Worm (Caenorhabditis elegans): ENCODE results near the gene R01E6.5.

DNA sequence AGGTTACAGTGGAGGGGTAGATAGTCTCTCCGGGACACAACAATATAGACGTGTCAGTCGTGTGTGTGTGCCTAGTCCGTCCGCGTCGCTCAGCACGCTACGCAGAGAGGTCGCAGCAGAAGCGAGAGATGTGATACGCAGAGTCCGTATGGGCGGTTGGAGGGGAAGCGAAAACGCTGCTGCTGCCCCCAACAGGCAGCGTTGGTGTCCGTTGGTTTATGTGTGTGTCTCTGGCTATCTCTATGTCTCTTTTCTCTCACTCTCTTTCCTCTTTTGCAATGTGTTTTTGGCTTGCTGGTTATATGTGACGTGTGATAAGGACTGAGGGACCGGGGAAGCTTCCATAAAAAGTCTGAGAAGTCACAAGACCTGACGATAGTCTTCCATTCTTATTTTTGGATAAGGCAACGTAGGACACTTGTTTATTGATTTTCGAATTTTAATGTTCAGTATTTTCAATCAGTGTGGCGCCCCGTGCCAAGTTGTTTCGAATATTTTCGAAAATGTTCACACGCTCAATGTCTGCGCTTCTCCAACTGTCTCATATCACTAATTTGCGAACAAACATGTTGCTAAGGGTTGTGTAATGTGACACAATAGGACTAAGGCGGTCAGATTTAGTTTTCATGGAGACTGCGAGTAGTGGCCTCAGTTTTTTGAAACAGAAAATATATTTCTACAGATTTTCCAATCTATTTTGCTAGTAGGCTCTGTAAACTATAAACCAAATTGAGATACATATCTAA, 9.3 kb upstream of the R01E6.5 start, which contains the start of gene pab-2:
- TF ChIP-seq bed-3 (GFP tag; optimal IDR thresholded peaks at IDR 0.05) (no peak), ceh-83 (GFP tag; optimal IDR thresholded peaks at IDR 0.05) (no peak), unc-62 (GFP tag; optimal IDR thresholded peaks at IDR 0.05) (peak; percentile 83), nhr-76 (tag; optimal IDR thresholded peaks at IDR 0.05) (no peak), mep-1 (tag; optimal IDR thresholded peaks at IDR 0.05) (peak; percentile 37), ztf-11 (tag; optimal IDR thresholded peaks at IDR 0.05) (peak; percentile 42), elt-3 (tag; optimal IDR thresholded peaks at IDR 0.05) (no peak), elt-1 (tag; optimal IDR thresholded peaks at IDR 0.05; ENCODE audit: borderline replicate concordance, insufficient read depth) (no peak), ceh-39 (tag; optimal IDR thresholded peaks at IDR 0.05) (peak; percentile 21), nhr-12 (tag; optimal IDR thresholded peaks at IDR 0.05) (no peak), pha-4 (tag; optimal IDR thresholded peaks at IDR 0.05) (peak; percentile 86), mab-5 (tag; optimal IDR thresholded peaks at IDR 0.05) (no peak), lsy-2 (tag; optimal IDR thresholded peaks at IDR 0.05) (peak; percentile 44), hlh-1 (tag; optimal IDR thresholded peaks at IDR 0.05) (peak; percentile 70)

Measured in whole organism, mixed stage, embryonic.